Fruit fly (Drosophila melanogaster) whole organism, pupa: ENCODE measurements around the gene CG14086.

ENCODE experiments used
- CG10348 ChIP-seq: fragments of 200-800 bp; sonication (Bioruptor generic); IDR thresholded peaks from 2 replicates; pipeline ENCODE4 v1.3.6; 2022; ENCODE audit warnings: missing biosample characterization, missing genetic modification characterization
- CG12605 ChIP-seq: fragments of 200-800 bp; sonication (Bioruptor generic); IDR thresholded peaks from 2 replicates; pipeline ENCODE4 v1.3.6; 2022; ENCODE audit warnings: missing biosample characterization, missing genetic modification characterization
- CG13204 ChIP-seq: fragments of 200-800 bp; sonication (Bioruptor generic); optimal IDR thresholded peaks from 2 replicates; lab custom pipeline; 2018; ENCODE audit warnings: missing biosample characterization, mild to moderate bottlenecking, missing genetic modification characterization, moderate library complexity
- CG14655 ChIP-seq: fragments of 200-800 bp; sonication (Bioruptor generic); optimal IDR thresholded peaks from 3 replicates; lab custom pipeline; 2017; ENCODE audit warnings: mild to moderate bottlenecking, missing biosample characterization, missing genetic modification reagents, missing genetic modification characterization
- CG15710 ChIP-seq: fragments of 200-800 bp; sonication (Bioruptor generic); optimal IDR thresholded peaks from 2 replicates; lab custom pipeline; 2018; ENCODE audit warnings: missing biosample characterization, mild to moderate bottlenecking, missing genetic modification characterization, moderate library complexity
- CG17806 ChIP-seq: fragments of 200-800 bp; sonication (Bioruptor generic); optimal IDR thresholded peaks from 2 replicates; lab custom pipeline; 2018; ENCODE audit warnings: missing biosample characterization, mild to moderate bottlenecking, missing genetic modification characterization, moderate library complexity
- CG32121 ChIP-seq: fragments of 200-800 bp; sonication (Bioruptor generic); IDR thresholded peaks from 2 replicates; pipeline ENCODE4 v1.3.6; 2022; ENCODE audit warnings: missing biosample characterization, missing genetic modification characterization
- CG34367 ChIP-seq: fragments of 200-800 bp; sonication (Bioruptor generic); optimal IDR thresholded peaks from 2 replicates; lab custom pipeline; 2018; ENCODE audit warnings: missing biosample characterization, mild to moderate bottlenecking, missing genetic modification characterization
- CG4496 ChIP-seq: fragments of 200-800 bp; sonication (Bioruptor generic); IDR thresholded peaks from 3 replicates; pipeline ENCODE4 v1.3.6; 2022; ENCODE audit warnings: missing biosample characterization, missing genetic modification characterization
- CG8159 ChIP-seq: fragments of 200-800 bp; sonication (Bioruptor generic); optimal IDR thresholded peaks from 3 replicates; lab custom pipeline; 2018; ENCODE audit warnings: missing biosample characterization, mild to moderate bottlenecking, missing genetic modification characterization, moderate library complexity
- CG8301 ChIP-seq: fragments of 200-800 bp; sonication (Bioruptor generic); optimal IDR thresholded peaks from 2 replicates; lab custom pipeline; 2018; ENCODE audit warnings: missing biosample characterization, mild to moderate bottlenecking, missing genetic modification characterization
- CG9948 ChIP-seq: fragments of 200-800 bp; sonication (Bioruptor generic); optimal IDR thresholded peaks from 2 replicates; lab custom pipeline; 2018; ENCODE audit warnings: missing biosample characterization, mild to moderate bottlenecking, missing genetic modification characterization, moderate library complexity
- D1 ChIP-seq: fragments of 200-800 bp; sonication (Bioruptor generic); optimal IDR thresholded peaks from 2 replicates; lab custom pipeline; 2018; ENCODE audit warnings: missing biosample characterization, mild to moderate bottlenecking, missing genetic modification characterization, moderate library complexity
- EcR ChIP-seq: fragments of 200-800 bp; sonication (Bioruptor generic); optimal IDR thresholded peaks from 3 replicates; lab custom pipeline; 2019; ENCODE audit warnings: missing biosample characterization, missing genetic modification characterization, mild to moderate bottlenecking, moderate library complexity, missing genetic modification reagents
- Ets98B ChIP-seq: fragments of 200-800 bp; sonication (Bioruptor generic); IDR thresholded peaks from 2 replicates; pipeline ENCODE4 v1.3.6; 2022; ENCODE audit warnings: missing biosample characterization, missing genetic modification characterization
- Pif1A ChIP-seq: fragments of 200-800 bp; sonication (Bioruptor generic); optimal IDR thresholded peaks from 3 replicates; lab custom pipeline; 2016; ENCODE audit warnings: missing biosample characterization, missing genetic modification characterization
- Pif1B ChIP-seq: fragments of 200-800 bp; sonication (Bioruptor generic); optimal IDR thresholded peaks from 3 replicates; lab custom pipeline; 2016; ENCODE audit warnings: missing biosample characterization, missing genetic modification characterization
- Snoo ChIP-seq: fragments of 200-800 bp; sonication (Bioruptor generic); optimal IDR thresholded peaks from 3 replicates; lab custom pipeline; 2017; ENCODE audit warnings: missing biosample characterization, mild to moderate bottlenecking, missing genetic modification characterization, inconsistent platforms
- fd96Ca ChIP-seq: fragments of 200-800 bp; sonication (Bioruptor generic); IDR thresholded peaks from 3 replicates; pipeline ENCODE4 v1.3.6; 2022; ENCODE audit warnings: missing biosample characterization, missing genetic modification characterization
- gl ChIP-seq: fragments of 200-800 bp; sonication (Bioruptor generic); optimal IDR thresholded peaks from 2 replicates; lab custom pipeline; 2018; ENCODE audit warnings: missing biosample characterization, mild to moderate bottlenecking, missing genetic modification characterization
- rn ChIP-seq: fragments of 200-800 bp; sonication (Bioruptor generic); IDR thresholded peaks from 2 replicates; pipeline ENCODE4 v1.3.6; 2022; ENCODE audit warnings: missing biosample characterization, missing genetic modification characterization

CG14086 gene

DNA sequence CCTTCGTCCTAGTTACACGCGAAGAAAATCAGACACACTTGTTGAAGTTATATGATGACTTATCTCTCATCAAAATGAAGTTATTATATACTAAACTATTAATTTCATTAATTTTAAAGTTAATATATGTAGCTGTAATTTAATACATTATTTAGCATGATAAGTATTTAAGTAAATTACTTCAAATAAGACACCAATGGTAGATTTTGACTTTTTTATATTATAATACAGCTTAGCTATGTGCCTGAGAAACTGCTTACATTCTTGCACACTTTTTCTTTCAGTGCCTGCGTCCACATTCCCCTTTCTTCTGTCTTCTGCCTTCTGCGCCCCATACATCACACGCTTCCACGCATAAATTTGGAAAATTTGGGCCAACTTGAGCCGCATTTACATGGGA is 23.9 kb upstream of the CG14086 start:
- no peak for TF ChIP-seq Ets98B
- TF ChIP-seq CG8301 (tag; lab: Kevin White, UChicago), result no peak
- no peak for TF ChIP-seq CG17806 (tag; lab: Kevin White, UChicago)
- no peak for TF ChIP-seq D1 (tag; lab: Kevin White, UChicago)
- TF ChIP-seq CG15710 (tag; lab: Kevin White, UChicago), result no peak
- TF ChIP-seq rn (GFP tag; lab: Robert Waterston, UW), result no peak
- no peak for TF ChIP-seq fd96Ca (GFP tag; lab: Robert Waterston, UW)
- TF ChIP-seq CG34367 (tag; lab: Kevin White, UChicago), result no peak
- no peak for TF ChIP-seq CG4496 (GFP tag; lab: Robert Waterston, UW)
- TF ChIP-seq CG8159 (tag; lab: Kevin White, UChicago), result no peak
- no peak for TF ChIP-seq CG12605 (GFP tag; lab: Robert Waterston, UW)
- TF ChIP-seq Pif1B (GFP tag; lab: Kevin White, UChicago), result no peak
- TF ChIP-seq CG32121 (GFP tag; lab: Robert Waterston, UW), result no peak
- TF ChIP-seq, all 21 proteins: peak for 0

dm6 chr3L:19254715-19255428 is 20.7 kb upstream of the CG14086 start, which contains the start of the genes mRpL21 and rept:
Gene mRpL21 (minus strand): TSS chr3L:19255061.
Gene rept (plus strand): TSS chr3L:19255340.
- peak; percentile 34 for TF ChIP-seq Snoo
- no peak for TF ChIP-seq Pif1B (GFP tag; lab: Kevin White, UChicago)
- no peak for TF ChIP-seq CG13204 (GFP tag; lab: Kevin White, UChicago)
- TF ChIP-seq CG4496 (GFP tag; lab: Robert Waterston, UW), result peak; percentile 55; the same call in 2 of the 3 replicates
- TF ChIP-seq CG32121 (GFP tag; lab: Robert Waterston, UW), result no peak
- TF ChIP-seq CG8301 (tag; lab: Kevin White, UChicago), result no peak
- peak; percentile 20 for TF ChIP-seq CG34367 (tag; lab: Kevin White, UChicago)
- TF ChIP-seq gl (tag; lab: Kevin White, UChicago), result no peak
- TF ChIP-seq CG17806 (tag; lab: Kevin White, UChicago), result peak; percentile 13
- TF ChIP-seq D1 (tag; lab: Kevin White, UChicago), result peak; percentile 24
- no peak for TF ChIP-seq CG8159 (tag; lab: Kevin White, UChicago)
- peak; percentile 56 for TF ChIP-seq CG15710 (tag; lab: Kevin White, UChicago)

dm6 chr3L:19258199-19258598 is 17.4 kb upstream of the CG14086 start:
- TF ChIP-seq CG17806 (tag; lab: Kevin White, UChicago) (no peak), Snoo (no peak), rn (GFP tag; lab: Robert Waterston, UW) (no peak), CG4496 (GFP tag; lab: Robert Waterston, UW) (no peak), D1 (tag; lab: Kevin White, UChicago) (no peak), CG8159 (tag; lab: Kevin White, UChicago) (no peak), CG10348 (no peak), CG12605 (GFP tag; lab: Robert Waterston, UW) (no peak)

DNA sequence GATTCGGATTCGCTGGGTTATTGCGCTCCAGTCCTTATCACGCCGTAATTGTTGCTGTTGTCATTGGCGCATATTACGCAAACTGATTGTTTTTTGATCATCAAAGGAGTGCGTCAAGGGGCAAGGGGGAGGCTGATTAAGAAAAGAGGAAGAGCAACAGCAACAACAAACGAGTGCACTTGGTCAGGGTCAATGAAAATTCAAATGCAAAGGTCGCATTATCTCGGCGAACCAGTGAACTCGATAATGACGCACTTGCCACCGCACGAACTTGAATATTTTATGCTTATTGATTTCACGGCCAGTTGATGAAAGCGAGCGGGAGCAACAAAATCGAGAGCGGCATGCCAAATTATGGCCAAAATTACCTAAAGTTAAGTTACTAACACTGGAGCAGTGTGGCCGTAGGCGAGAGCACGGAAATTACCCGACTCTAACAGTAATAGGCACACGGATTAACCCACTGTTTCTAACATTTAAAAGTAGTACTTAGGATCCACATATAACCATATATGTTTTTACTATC is 15.2 kb upstream of the CG14086 start, which contains the start of gene nes:
nes (minus strand) TSS at position 402 of the 526 bp plus-strand sequence.
- no peak for TF ChIP-seq Pif1B (GFP tag; lab: Kevin White, UChicago)
- peak; percentile 96 for TF ChIP-seq EcR (GFP tag; lab: Kevin White, UChicago)
- TF ChIP-seq Snoo, result peak; percentile 12
- TF ChIP-seq CG8159 (tag; lab: Kevin White, UChicago), result no peak
- no peak for TF ChIP-seq rn (GFP tag; lab: Robert Waterston, UW)
- no peak for TF ChIP-seq CG15710 (tag; lab: Kevin White, UChicago)
- TF ChIP-seq CG9948 (tag; lab: Kevin White, UChicago), result no peak
- TF ChIP-seq D1 (tag; lab: Kevin White, UChicago), result no peak
- TF ChIP-seq CG32121 (GFP tag; lab: Robert Waterston, UW), result no peak
- TF ChIP-seq fd96Ca (GFP tag; lab: Robert Waterston, UW), result no peak

dm6 chr3L:19261213-19261612 is 14.4 kb upstream of the CG14086 start, which contains the start of gene Bet1:
Gene Bet1 (plus strand): TSS chr3L:19261394.
- TF ChIP-seq Ets98B (no peak), CG4496 (GFP tag; lab: Robert Waterston, UW) (0 out of 3 replicates have a peak, but pooled peaks have one; percentile 34), fd96Ca (GFP tag; lab: Robert Waterston, UW) (peak; percentile 50; the same call in 1 of the 3 replicates), EcR (GFP tag; lab: Kevin White, UChicago) (no peak), Pif1A (GFP tag; lab: Kevin White, UChicago) (no peak), CG8159 (tag; lab: Kevin White, UChicago) (no peak)
- TF ChIP-seq, all 21 proteins: peak for 2

DNA sequence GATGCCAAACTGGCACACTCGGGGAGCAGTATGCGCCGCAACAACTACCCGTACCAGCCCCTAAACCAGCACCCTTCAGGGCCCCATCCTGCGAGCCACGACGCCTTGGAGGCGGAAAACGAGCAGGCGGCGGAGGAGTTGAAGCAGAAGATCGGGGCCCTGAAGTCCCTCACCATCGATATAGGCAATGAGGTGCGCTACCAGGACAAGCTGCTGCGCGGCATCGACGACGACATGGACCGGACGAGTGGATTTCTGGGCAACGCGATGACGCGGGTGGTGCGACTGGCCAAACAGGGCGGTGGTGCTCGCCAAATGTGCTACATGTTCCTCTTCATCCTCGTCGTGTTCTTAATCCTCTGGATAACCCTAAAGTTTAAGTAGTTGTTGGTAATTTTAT is 13.9 kb upstream of the CG14086 start:
- no peak for TF ChIP-seq CG9948 (tag; lab: Kevin White, UChicago)
- no peak for TF ChIP-seq CG32121 (GFP tag; lab: Robert Waterston, UW)
- TF ChIP-seq Ets98B, result no peak
- no peak for TF ChIP-seq EcR (GFP tag; lab: Kevin White, UChicago)
- no peak for TF ChIP-seq CG8301 (tag; lab: Kevin White, UChicago)
- TF ChIP-seq D1 (tag; lab: Kevin White, UChicago), result no peak
- no peak for TF ChIP-seq gl (tag; lab: Kevin White, UChicago)
- no peak for TF ChIP-seq CG10348
- no peak for TF ChIP-seq CG4496 (GFP tag; lab: Robert Waterston, UW)
- no peak for TF ChIP-seq fd96Ca (GFP tag; lab: Robert Waterston, UW)
- TF ChIP-seq CG13204 (GFP tag; lab: Kevin White, UChicago), result no peak
- TF ChIP-seq CG14655 (GFP tag; lab: Kevin White, UChicago), result no peak
- no peak for TF ChIP-seq Snoo
- no peak for TF ChIP-seq CG17806 (tag; lab: Kevin White, UChicago)
- no peak for TF ChIP-seq CG8159 (tag; lab: Kevin White, UChicago)
- TF ChIP-seq CG15710 (tag; lab: Kevin White, UChicago), result no peak
- no peak for TF ChIP-seq rn (GFP tag; lab: Robert Waterston, UW)
- TF ChIP-seq CG34367 (tag; lab: Kevin White, UChicago), result no peak
- TF ChIP-seq CG12605 (GFP tag; lab: Robert Waterston, UW), result no peak
